Worm (Caenorhabditis elegans): Measurements from ENCODE around the gene F48B9.1.

The F48B9.1 gene

DNA sequence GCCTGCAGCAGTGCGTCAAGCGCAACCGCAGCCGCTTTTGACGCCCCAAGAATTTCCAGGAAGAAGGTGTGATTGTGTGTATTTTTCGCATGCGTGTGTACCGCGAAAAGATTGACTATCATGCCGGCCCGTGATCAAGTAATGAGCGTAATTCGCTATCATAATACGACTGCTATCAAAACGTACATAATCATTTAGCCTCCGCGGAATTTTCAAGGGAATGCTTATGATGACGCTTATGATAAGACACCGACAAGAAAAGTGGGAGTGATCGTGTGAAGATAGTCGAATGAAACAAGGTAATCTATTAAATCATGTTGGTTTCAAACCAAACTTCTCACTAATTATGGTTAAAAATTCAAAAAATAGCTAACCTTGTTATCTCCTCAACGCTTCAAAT, 22.8 kb upstream of the F48B9.1 start:
- TF ChIP-seq nhr-11 (tag; optimal IDR thresholded peaks at IDR 0.05): no peak
- no peak for TF ChIP-seq unc-3 (GFP tag; conservative IDR thresholded peaks at IDR 0.05)
- no peak for TF ChIP-seq unc-3 (tag; optimal IDR thresholded peaks at IDR 0.05)
- no peak for TF ChIP-seq ahr-1 (tag; optimal IDR thresholded peaks at IDR 0.05)
- TF ChIP-seq ttx-3 (tag; optimal IDR thresholded peaks at IDR 0.05): no peak
- TF ChIP-seq elt-2 (tag; optimal IDR thresholded peaks at IDR 0.05): peak; percentile 17
- TF ChIP-seq ceh-24 (tag; optimal IDR thresholded peaks at IDR 0.05): no peak
- TF ChIP-seq ceh-31 (tag; optimal IDR thresholded peaks at IDR 0.05): no peak

DNA sequence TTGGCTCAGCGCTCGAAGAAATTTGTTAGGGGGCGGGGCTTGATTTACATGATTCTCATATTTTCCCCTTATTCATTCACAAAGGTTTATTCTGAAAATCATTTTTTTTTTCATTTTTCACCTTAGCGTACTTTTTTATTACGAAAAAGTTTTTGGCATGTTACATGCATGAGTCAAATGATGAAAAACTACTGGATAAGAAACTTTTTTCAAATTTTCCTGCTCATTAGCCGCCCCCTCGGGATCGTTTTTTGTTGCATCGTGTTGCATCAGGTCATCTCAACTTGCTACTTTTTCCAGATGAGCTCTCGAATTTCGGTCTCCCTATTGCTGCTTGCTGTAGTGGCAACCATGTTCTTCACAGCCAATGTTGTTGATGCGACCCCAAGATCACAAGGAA, 17.6 kb upstream of the F48B9.1 start, which contains the start of gene pdf-2:
pdf-2 (plus strand) TSS at position 301 of the 400 bp plus-strand sequence.
- no peak for TF ChIP-seq ceh-48 (tag; optimal IDR thresholded peaks at IDR 0.05)
- no peak for TF ChIP-seq pros-1 (tag; optimal IDR thresholded peaks at IDR 0.05)
- no peak for TF ChIP-seq fkh-10 (GFP tag; optimal IDR thresholded peaks at IDR 0.05)
- no peak for TF ChIP-seq F13H6.1 (tag; optimal IDR thresholded peaks at IDR 0.05)
- no peak for TF ChIP-seq hlh-15 (tag; optimal IDR thresholded peaks at IDR 0.05)
- no peak for TF ChIP-seq gmeb-2 (tag; optimal IDR thresholded peaks at IDR 0.05)
- no peak for TF ChIP-seq Y22D7AL.16 (tag; optimal IDR thresholded peaks at IDR 0.05)
- TF ChIP-seq unc-3 (GFP tag; conservative IDR thresholded peaks at IDR 0.05): no peak
- no peak for TF ChIP-seq unc-3 (tag; optimal IDR thresholded peaks at IDR 0.05)
- no peak for TF ChIP-seq hlh-13 (GFP tag; optimal IDR thresholded peaks at IDR 0.05)
- no peak for TF ChIP-seq ceh-24 (tag; optimal IDR thresholded peaks at IDR 0.05)
- TF ChIP-seq lin-11 (tag; optimal IDR thresholded peaks at IDR 0.05): no peak

DNA sequence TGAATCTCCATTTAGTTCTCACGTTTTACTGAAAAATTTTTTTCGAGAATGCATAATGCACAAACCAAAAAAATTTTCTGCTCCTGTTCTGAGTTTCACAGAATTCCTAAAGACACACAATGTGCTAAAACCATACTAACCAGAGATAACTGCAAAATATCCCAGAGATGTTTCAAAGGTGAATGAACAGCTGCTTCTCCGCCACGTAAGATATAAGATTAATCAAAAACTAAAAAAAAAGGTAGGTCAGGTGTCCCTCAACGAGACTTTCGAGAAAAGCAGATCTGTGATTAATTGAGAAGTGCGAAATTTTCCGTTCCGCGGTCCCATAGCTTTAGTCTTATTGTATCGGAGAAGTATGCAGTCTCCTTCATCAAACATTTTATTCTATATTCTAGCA, 15.9 kb upstream of the F48B9.1 start, which contains the start of gene F48B9.3:
F48B9.3 (plus strand) TSS at position 301 of the 400 bp plus-strand sequence.
- TF ChIP-seq ceh-48 (tag; optimal IDR thresholded peaks at IDR 0.05): no peak
- TF ChIP-seq sox-4 (tag; optimal IDR thresholded peaks at IDR 0.05): no peak
- TF ChIP-seq K09A11.1 (tag; optimal IDR thresholded peaks at IDR 0.05; ENCODE audit: insufficient read depth): no peak
- TF ChIP-seq nhr-232 (tag; optimal IDR thresholded peaks at IDR 0.05): no peak
- TF ChIP-seq nhr-11 (tag; optimal IDR thresholded peaks at IDR 0.05): no peak
- TF ChIP-seq pros-1 (tag; optimal IDR thresholded peaks at IDR 0.05): no peak
- no peak for TF ChIP-seq pha-2 (tag; optimal IDR thresholded peaks at IDR 0.05)
- no peak for TF ChIP-seq pag-3 (tag; optimal IDR thresholded peaks at IDR 0.05; ENCODE audit: borderline replicate concordance)
- TF ChIP-seq ceh-22 (tag; optimal IDR thresholded peaks at IDR 0.05): no peak
- no peak for TF ChIP-seq che-1 (tag; optimal IDR thresholded peaks at IDR 0.05)
- TF ChIP-seq ceh-18 (tag; optimal IDR thresholded peaks at IDR 0.05): no peak
- no peak for TF ChIP-seq gmeb-2 (tag; optimal IDR thresholded peaks at IDR 0.05)
- no peak for TF ChIP-seq lim-6 (tag; optimal IDR thresholded peaks at IDR 0.05)
- no peak for TF ChIP-seq mec-3 (tag; optimal IDR thresholded peaks at IDR 0.05; ENCODE audit: borderline replicate concordance)
- no peak for TF ChIP-seq ceh-30 (tag; optimal IDR thresholded peaks at IDR 0.05)
- TF ChIP-seq odd-2 (tag; optimal IDR thresholded peaks at IDR 0.05): no peak

DNA sequence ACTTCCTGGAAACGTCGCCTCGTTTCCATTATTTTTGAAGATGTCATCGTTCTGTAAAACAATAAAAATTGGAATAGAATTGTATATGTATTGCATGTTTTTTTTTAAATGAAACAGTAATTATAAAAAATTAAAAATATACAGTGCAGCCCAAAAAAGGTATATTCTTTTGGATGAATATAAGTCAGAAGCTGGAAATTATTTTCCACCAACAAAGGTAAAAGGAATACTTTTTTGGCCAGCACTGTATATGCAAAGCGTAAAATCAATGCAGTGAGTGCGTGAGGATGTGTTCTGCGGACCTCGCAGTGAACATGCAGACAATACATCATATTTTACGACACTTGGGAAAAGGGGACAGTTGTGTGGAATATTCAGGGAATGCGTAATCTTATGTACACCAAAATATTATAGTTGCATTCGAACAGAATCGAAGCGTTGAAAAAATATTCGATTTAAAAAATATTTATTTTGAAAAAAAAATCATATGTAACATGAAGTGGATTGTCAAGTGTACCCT, 4.3 kb upstream of the F48B9.1 start, which contains the start of gene F48B9.8:
F48B9.8 (minus strand) TSS at position 51 of the 520 bp plus-strand sequence.
- TF ChIP-seq ref-2 (tag; optimal IDR thresholded peaks at IDR 0.05) (no peak), pha-2 (tag; optimal IDR thresholded peaks at IDR 0.05) (no peak), unc-86 (tag; optimal IDR thresholded peaks at IDR 0.05) (no peak), ttx-3 (tag; optimal IDR thresholded peaks at IDR 0.05) (no peak), ceh-2 (tag; optimal IDR thresholded peaks at IDR 0.05) (no peak), unc-3 (GFP tag; conservative IDR thresholded peaks at IDR 0.05) (no peak), unc-3 (tag; optimal IDR thresholded peaks at IDR 0.05) (no peak), ceh-48 (tag; optimal IDR thresholded peaks at IDR 0.05) (peak; percentile 63)

DNA sequence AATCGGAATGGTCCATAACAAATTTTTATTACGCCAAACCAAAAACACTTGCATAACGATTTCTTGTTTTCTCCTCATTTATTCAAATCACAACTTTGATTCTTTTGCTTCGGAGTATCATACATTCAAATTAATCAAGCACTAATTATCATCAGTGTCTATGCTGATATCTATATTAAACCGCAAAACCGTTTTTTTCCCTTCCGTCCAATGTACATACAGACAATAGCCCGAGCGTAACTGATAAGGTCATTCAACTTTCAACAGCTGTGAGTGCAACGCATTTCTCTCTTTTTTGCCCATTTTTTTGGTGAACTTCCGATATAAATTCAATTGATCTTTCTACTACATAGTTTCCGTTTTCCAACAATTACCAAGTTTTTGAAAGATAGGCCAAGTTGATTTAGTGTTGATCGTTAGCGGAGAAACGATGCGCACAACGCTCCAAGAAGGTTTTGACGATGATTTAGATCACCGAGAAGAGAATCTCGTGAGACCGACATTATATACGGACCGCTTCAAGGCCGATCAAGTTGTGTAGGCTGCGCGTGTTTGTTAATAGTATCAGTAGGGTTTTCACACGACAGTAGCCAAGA, 2.9 kb upstream of the F48B9.1 start:
- TF ChIP-seq syd-9 (tag; optimal IDR thresholded peaks at IDR 0.05) (no peak), elt-4 (tag; optimal IDR thresholded peaks at IDR 0.05) (no peak), ceh-34 (tag; optimal IDR thresholded peaks at IDR 0.05) (no peak), fax-1 (tag; optimal IDR thresholded peaks at IDR 0.05) (no peak), ztf-16 (tag; optimal IDR thresholded peaks at IDR 0.05) (no peak), C38D4.7 (GFP tag; optimal IDR thresholded peaks at IDR 0.05) (no peak), pat-9 (tag; optimal IDR thresholded peaks at IDR 0.05) (no peak), sdc-2 (tag; optimal IDR thresholded peaks at IDR 0.05) (no peak), ceh-2 (tag; optimal IDR thresholded peaks at IDR 0.05) (no peak), ceh-14 (tag; optimal IDR thresholded peaks at IDR 0.05) (no peak), ceh-30 (tag; optimal IDR thresholded peaks at IDR 0.05) (no peak)

Measured in whole organism, late embryonic.